Worm (Caenorhabditis elegans) whole organism, L4 larva: ENCODE data around the gene F55A11.1.
A peak's percentile ranks its signal among the peaks of the same experiment; 100 is the strongest.

Source experiments
- F26F4.8 ChIP-seq: fragments of 200-800 bp; sonication (Bioruptor generic); conservative IDR thresholded peaks from 2 replicates; pipeline ENCODE4 v1.3.6; 2022; ENCODE audit warnings: missing genetic modification characterization, missing compliant biosample characterization
- Y75B8A.6 ChIP-seq: fragments of 200-800 bp; sonication (Bioruptor generic); IDR thresholded peaks from 2 replicates; pipeline ENCODE4 v1.3.6; 2022; ENCODE audit warnings: missing genetic modification reagents, missing genetic modification characterization, missing compliant biosample characterization
- ZK337.2 ChIP-seq: fragments of 200-800 bp; sonication (Bioruptor generic); IDR thresholded peaks from 2 replicates; pipeline ENCODE4 v1.3.6; 2022; ENCODE audit warnings: missing genetic modification reagents, missing genetic modification characterization, missing compliant biosample characterization
- ZK546.5 ChIP-seq, 2 experiments: sonication (generic microtip); optimal IDR thresholded peaks; 2 replicates each; lab custom pipeline; 2017; ENCODE audit warnings: missing biosample characterization in 2 of 2, missing genetic modification characterization in 2 of 2
- aly-2 ChIP-seq: sonication (generic microtip); optimal IDR thresholded peaks from 2 replicates; lab custom pipeline; 2018; ENCODE audit warnings: missing biosample characterization, missing genetic modification characterization
- arid-1 ChIP-seq: fragments of 200-800 bp; sonication (Bioruptor generic); conservative IDR thresholded peaks from 2 replicates; pipeline ENCODE4 v1.3.6; 2022; ENCODE audit warnings: missing genetic modification reagents, missing genetic modification characterization, missing compliant biosample characterization
- ceh-82 ChIP-seq: sonication (generic microtip); optimal IDR thresholded peaks from 2 replicates; lab custom pipeline; 2017; ENCODE audit warnings: missing biosample characterization, missing genetic modification characterization
- ces-1 ChIP-seq: fragments of 150-350 bp; sonication (generic microtip); optimal IDR thresholded peaks from 4 replicates; lab custom pipeline; 2014; ENCODE audit warnings: missing biosample characterization, missing genetic modification reagents, missing genetic modification characterization
- cey-2 ChIP-seq: sonication (generic microtip); optimal IDR thresholded peaks from 3 replicates; lab custom pipeline; 2017; ENCODE audit warnings: missing genetic modification characterization, mild to moderate bottlenecking, missing compliant biosample characterization, antibody characterized with exemption, borderline replicate concordance; ENCODE audit not compliant: insufficient read depth
- ctbp-1 ChIP-seq: fragments of 200-800 bp; sonication (Bioruptor generic); IDR thresholded peaks from 2 replicates; pipeline ENCODE4 v1.3.6; 2022; ENCODE audit warnings: missing genetic modification reagents, missing genetic modification characterization, missing compliant biosample characterization
- dmd-6 ChIP-seq: fragments of 200-800 bp; sonication (Bioruptor generic); IDR thresholded peaks from 2 replicates; pipeline ENCODE4 v1.3.6; 2022; ENCODE audit warnings: missing genetic modification reagents, missing genetic modification characterization, missing compliant biosample characterization
- dve-1 ChIP-seq: sonication (generic microtip); optimal IDR thresholded peaks from 2 replicates; lab custom pipeline; 2017; ENCODE audit warnings: antibody characterized with exemption, mild to moderate bottlenecking, missing genetic modification characterization, missing compliant biosample characterization; ENCODE audit not compliant: insufficient read depth
- fos-1 ChIP-seq: fragments of 150-350 bp; optimal IDR thresholded peaks from 2 replicates; lab custom pipeline; 2014; ENCODE audit warnings: missing biosample characterization, missing genetic modification characterization
- hlh-11 ChIP-seq: fragments of 200-800 bp; sonication (Bioruptor generic); optimal IDR thresholded peaks from 2 replicates; lab custom pipeline; 2018; ENCODE audit warnings: mild to moderate bottlenecking, missing genetic modification characterization, missing compliant biosample characterization
- hlh-30 ChIP-seq: sonication (generic microtip); optimal IDR thresholded peaks from 2 replicates; lab custom pipeline; 2017; ENCODE audit warnings: antibody characterized with exemption, mild to moderate bottlenecking, missing genetic modification characterization, missing compliant biosample characterization; ENCODE audit not compliant: insufficient read depth
- hmg-1.1 ChIP-seq: fragments of 200-800 bp; sonication (Bioruptor generic); IDR thresholded peaks from 2 replicates; pipeline ENCODE4 v1.3.6; 2022; ENCODE audit warnings: missing genetic modification reagents, missing genetic modification characterization, missing compliant biosample characterization
- lim-7 ChIP-seq: fragments of 200-800 bp; sonication (Bioruptor generic); IDR thresholded peaks from 2 replicates; pipeline ENCODE4 v1.3.6; 2022; ENCODE audit warnings: missing genetic modification characterization, missing compliant biosample characterization
- lsy-2 ChIP-seq, 2 experiments: fragments of 150-350 bp in 1 of 2; sonication (generic microtip) in 1 of 2; optimal IDR thresholded peaks; 2 replicates each; lab custom pipeline; 2014 to 2017; ENCODE audit warnings: missing biosample characterization in 2 of 2, missing genetic modification characterization in 2 of 2
- mes-2 ChIP-seq: sonication (generic microtip); optimal IDR thresholded peaks from 2 replicates; lab custom pipeline; 2016; ENCODE audit warnings: missing genotype, mild to moderate bottlenecking, missing genetic modification characterization, missing compliant biosample characterization; ENCODE audit not compliant: poor library complexity, severe bottlenecking
- mxl-2 ChIP-seq: fragments of 200-800 bp; sonication (Bioruptor generic); conservative IDR thresholded peaks from 2 replicates; pipeline ENCODE4 v1.3.6; 2022; ENCODE audit warnings: missing genetic modification reagents, missing genetic modification characterization, missing compliant biosample characterization
- nhr-10 ChIP-seq: fragments of 150-350 bp; optimal IDR thresholded peaks from 2 replicates; lab custom pipeline; 2014; ENCODE audit warnings: missing biosample characterization, missing genetic modification characterization
- nhr-28 ChIP-seq: fragments of 150-350 bp; optimal IDR thresholded peaks from 2 replicates; lab custom pipeline; 2014; ENCODE audit warnings: missing biosample characterization, missing genetic modification characterization
- nhr-42 ChIP-seq: fragments of 200-800 bp; sonication (Bioruptor generic); IDR thresholded peaks from 2 replicates; pipeline ENCODE4 v1.3.6; 2022; ENCODE audit warnings: missing genetic modification characterization, missing compliant biosample characterization
- nhr-76 ChIP-seq: fragments of 150-350 bp; optimal IDR thresholded peaks from 2 replicates; lab custom pipeline; 2014; ENCODE audit warnings: missing biosample characterization, missing genetic modification characterization
- nhr-77 ChIP-seq: fragments of 150-350 bp; optimal IDR thresholded peaks from 2 replicates; lab custom pipeline; 2014; ENCODE audit warnings: missing biosample characterization, missing genetic modification characterization
- pha-4 ChIP-seq, 2 experiments: fragments of 150-350 bp in 1 of 2; fragments of 200-800 bp in 1 of 2; sonication (Bioruptor generic) in 1 of 2; IDR thresholded peaks in 1 of 2; optimal IDR thresholded peaks in 1 of 2; 2 replicates each; pipeline versions ENCODE4 v1.3.6 to Lab custom; 2014 to 2022; ENCODE audit warnings: missing genetic modification characterization in 2 of 2, missing genetic modification reagents in 2 of 2, missing biosample characterization in 1 of 2, missing compliant biosample characterization in 1 of 2
- rbr-2 ChIP-seq: sonication (generic microtip); optimal IDR thresholded peaks from 2 replicates; lab custom pipeline; 2016; ENCODE audit warnings: missing genotype, missing genetic modification characterization, missing compliant biosample characterization
- sdz-12 ChIP-seq: fragments of 200-800 bp; sonication (Bioruptor generic); optimal IDR thresholded peaks from 2 replicates; lab custom pipeline; 2018; ENCODE audit warnings: mild to moderate bottlenecking, missing genetic modification characterization, missing compliant biosample characterization
- skn-1 ChIP-seq: fragments of 150-350 bp; optimal IDR thresholded peaks from 2 replicates; lab custom pipeline; 2014; ENCODE audit warnings: missing biosample characterization, missing genetic modification characterization
- snpc-4 ChIP-seq: fragments of 150-350 bp; optimal IDR thresholded peaks from 2 replicates; lab custom pipeline; 2014; ENCODE audit warnings: missing biosample characterization, missing genetic modification characterization
- zfp-3 ChIP-seq: fragments of 200-800 bp; sonication (Bioruptor generic); conservative IDR thresholded peaks from 2 replicates; pipeline ENCODE4 v1.3.6; 2022; ENCODE audit warnings: missing genetic modification reagents, missing genetic modification characterization, missing compliant biosample characterization
- zip-11 ChIP-seq: fragments of 200-800 bp; sonication (Bioruptor generic); IDR thresholded peaks from 2 replicates; pipeline ENCODE4 v1.3.6; 2022; ENCODE audit warnings: missing genetic modification characterization, missing compliant biosample characterization

Gene F55A11.1

ce11 chrV:11762863-11763262 lies 1.3 kb downstream of the F55A11.1 start, which contains the start of gene T04F3.4 (continued):
- TF ChIP-seq skn-1 (tag; lab: Kevin White, UChicago) (no peak), hmg-1.1 (GFP tag; lab: Robert Waterston, UW) (no peak), mxl-2 (GFP tag; lab: Robert Waterston, UW) (no peak), ceh-82 (no peak), zfp-3 (GFP tag; lab: Robert Waterston, UW) (0 out of 2 replicates have a peak, but pooled peaks have one; percentile 58), rbr-2 (tag; lab: Kevin White, UChicago) (no peak), lsy-2 (tag; optimal IDR thresholded peaks at IDR 0.05; lab: Kevin White, UChicago) (peak in 1 of 2 experiments; percentile 55), ZK337.2 (GFP tag; lab: Robert Waterston, UW) (no peak), nhr-76 (tag; lab: Kevin White, UChicago) (no peak), ZK546.5 (tag; optimal IDR thresholded peaks at IDR 0.05; lab: Kevin White, UChicago) (no peak), hlh-30 (no peak), fos-1 (tag; lab: Kevin White, UChicago) (no peak), pha-4 (GFP tag; IDR thresholded peaks at IDR 0.05; lab: Robert Waterston, UW) (no peak), pha-4 (tag; optimal IDR thresholded peaks at IDR 0.05; lab: Kevin White, UChicago) (no peak), Y75B8A.6 (GFP tag; lab: Robert Waterston, UW) (no peak)

ce11 chrV:11760371-11760770 lies 3.8 kb downstream of the F55A11.1 start, which contains the start of gene T04F3.5:
Gene T04F3.5 (plus strand): TSS chrV:11760671.
- no peak for TF ChIP-seq aly-2 (tag; lab: Kevin White, UChicago)
- TF ChIP-seq zip-11: no peak
- TF ChIP-seq nhr-77 (tag; lab: Kevin White, UChicago): no peak
- TF ChIP-seq sdz-12 (GFP tag; lab: Kevin White, UChicago): no peak
- no peak for TF ChIP-seq ctbp-1
- TF ChIP-seq nhr-76 (tag; lab: Kevin White, UChicago): no peak

DNA sequence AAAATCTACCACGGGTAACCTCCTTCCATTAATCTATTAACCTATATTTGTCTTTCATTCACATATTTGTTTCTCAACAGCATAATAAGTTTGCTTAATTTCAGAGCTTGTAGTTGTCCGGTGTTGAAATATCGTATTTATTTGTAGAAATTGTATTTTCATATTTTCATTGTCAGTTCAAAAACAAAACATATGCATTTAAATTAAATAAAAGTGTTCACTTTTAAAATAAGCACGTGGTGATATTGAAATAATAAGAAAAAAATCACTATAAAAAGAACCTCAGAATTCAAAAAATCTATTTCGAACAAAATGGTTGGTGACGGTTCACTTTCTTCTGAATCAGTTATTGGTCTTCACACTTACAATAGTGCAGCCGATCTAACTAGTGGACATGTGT lies 5.5 kb downstream of the F55A11.1 start, which contains the start of gene T04F3.3:
Gene T04F3.3, plus strand, starts transcription at position 301 of the 400 bp plus-strand sequence.
- TF ChIP-seq zfp-3 (GFP tag; lab: Robert Waterston, UW) (no peak), ces-1 (no peak), snpc-4 (tag; lab: Kevin White, UChicago) (no peak), hlh-30 (no peak), arid-1 (GFP tag; lab: Robert Waterston, UW) (no peak), cey-2 (tag; lab: Kevin White, UChicago) (no peak), nhr-42 (GFP tag; lab: Robert Waterston, UW) (no peak)

DNA sequence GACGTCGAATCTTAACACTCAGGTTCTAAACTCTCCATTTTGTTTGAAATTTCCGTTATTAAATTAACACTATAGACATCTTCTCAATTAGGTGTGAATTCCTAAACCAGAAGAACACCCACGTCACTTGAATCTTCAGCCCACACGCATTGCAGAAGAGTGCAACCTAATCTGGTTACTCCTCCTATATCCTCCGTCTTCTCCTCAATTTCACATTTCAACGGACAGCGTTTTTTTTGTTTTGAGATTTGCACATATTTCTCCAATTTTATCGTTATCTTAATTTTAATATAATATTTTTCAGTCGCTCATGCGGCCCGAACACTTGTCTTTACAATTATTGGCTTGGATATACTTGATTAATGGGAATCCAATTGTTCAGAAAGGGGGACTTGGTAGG lies 6.8 kb downstream of the F55A11.1 start, which contains the start of gene smoc-1:
Gene smoc-1, plus strand, starts transcription at position 301 of the 400 bp plus-strand sequence.
- TF ChIP-seq nhr-10 (no peak), F26F4.8 (GFP tag; lab: Robert Waterston, UW) (no peak), ces-1 (peak; percentile 6)

ce11 chrV:11755848-11756247 lies 8.3 kb downstream of the F55A11.1 start:
- TF ChIP-seq sdz-12 (GFP tag; lab: Kevin White, UChicago) (no peak), dve-1 (tag; lab: Kevin White, UChicago) (peak; percentile 14), mes-2 (no peak), dmd-6 (GFP tag; lab: Robert Waterston, UW) (peak; percentile 70), nhr-28 (tag; lab: Kevin White, UChicago) (peak; percentile 55), hlh-11 (peak; percentile 51), lim-7 (no peak)
- TF ChIP-seq, all 104 proteins: peak for 4
